Fruit fly (Drosophila melanogaster) whole organism, embryonic: ENCODE measurements around the gene Mybbp1A.
A peak's percentile ranks its signal among the peaks of the same experiment; 100 is the strongest.

Source experiments
- ATbp ChIP-seq: fragments of 200-800 bp; sonication (Bioruptor generic); optimal IDR thresholded peaks from 2 replicates; lab custom pipeline; 2017; ENCODE audit warnings: missing biosample characterization, mild to moderate bottlenecking, missing genetic modification characterization, missing genetic modification reagents
- Adf1 ChIP-seq: fragments of 200-800 bp; sonication (Bioruptor generic); IDR thresholded peaks from 2 replicates; pipeline ENCODE4 v1.3.6; 2022; ENCODE audit warnings: missing biosample characterization, missing genetic modification characterization
- CG10321 ChIP-seq: fragments of 200-800 bp; sonication (Bioruptor generic); IDR thresholded peaks from 2 replicates; pipeline ENCODE4 v1.3.6; 2022; ENCODE audit warnings: missing biosample characterization, missing genetic modification characterization
- CG10959 ChIP-seq: fragments of 200-800 bp; sonication (Bioruptor generic); IDR thresholded peaks from 2 replicates; pipeline ENCODE4 v1.3.6; 2022; ENCODE audit warnings: missing biosample characterization, missing genetic modification characterization
- CG12219 ChIP-seq: fragments of 200-800 bp; sonication (Bioruptor generic); optimal IDR thresholded peaks from 3 replicates; lab custom pipeline; 2018; ENCODE audit warnings: missing biosample characterization, mild to moderate bottlenecking, missing genetic modification characterization
- CG15011 ChIP-seq: fragments of 200-800 bp; sonication (Bioruptor generic); optimal IDR thresholded peaks from 3 replicates; lab custom pipeline; 2018; ENCODE audit warnings: missing biosample characterization, mild to moderate bottlenecking, missing genetic modification characterization
- CG15514 ChIP-seq: fragments of 200-800 bp; sonication (Bioruptor generic); optimal IDR thresholded peaks from 3 replicates; lab custom pipeline; 2017; ENCODE audit warnings: missing biosample characterization, missing genetic modification characterization, mild to moderate bottlenecking, moderate library complexity, missing genetic modification reagents
- CG17568 ChIP-seq: fragments of 200-800 bp; sonication (Bioruptor generic); optimal IDR thresholded peaks from 2 replicates; lab custom pipeline; 2018; ENCODE audit warnings: missing biosample characterization, mild to moderate bottlenecking, missing genetic modification characterization, moderate library complexity
- CG34376 ChIP-seq: fragments of 200-800 bp; sonication (Bioruptor generic); optimal IDR thresholded peaks from 2 replicates; lab custom pipeline; 2018; ENCODE audit warnings: missing biosample characterization, mild to moderate bottlenecking, missing genetic modification characterization
- CG3847 ChIP-seq: fragments of 200-800 bp; sonication (Bioruptor generic); IDR thresholded peaks from 2 replicates; pipeline ENCODE4 v1.3.6; 2022; ENCODE audit warnings: missing biosample characterization, missing genetic modification characterization
- CG4404 ChIP-seq: fragments of 200-800 bp; sonication (Bioruptor generic); IDR thresholded peaks from 2 replicates; pipeline ENCODE4 v1.3.6; 2022; ENCODE audit warnings: missing biosample characterization, missing genetic modification characterization
- CG4820 ChIP-seq: fragments of 200-800 bp; sonication (Bioruptor generic); optimal IDR thresholded peaks from 3 replicates; lab custom pipeline; 2016; ENCODE audit warnings: missing biosample characterization, missing genetic modification characterization
- CG5245 ChIP-seq: fragments of 200-800 bp; sonication (Bioruptor generic); optimal IDR thresholded peaks from 3 replicates; lab custom pipeline; 2016; ENCODE audit warnings: missing biosample characterization, missing genetic modification characterization
- CG6175 ChIP-seq: fragments of 200-800 bp; sonication (Bioruptor generic); IDR thresholded peaks from 3 replicates; pipeline ENCODE4 v1.3.6; 2022; ENCODE audit warnings: missing biosample characterization, missing genetic modification characterization
- CG6272 ChIP-seq: fragments of 200-800 bp; sonication (Bioruptor generic); IDR thresholded peaks from 2 replicates; pipeline ENCODE4 v1.3.6; 2022; ENCODE audit warnings: missing biosample characterization, missing genetic modification characterization
- CG6813 ChIP-seq: fragments of 200-800 bp; sonication (Bioruptor generic); optimal IDR thresholded peaks from 2 replicates; lab custom pipeline; 2017; ENCODE audit warnings: missing biosample characterization, missing genetic modification characterization, mild to moderate bottlenecking, moderate library complexity, missing genetic modification reagents
- CG8089 ChIP-seq: fragments of 200-800 bp; sonication (Bioruptor generic); optimal IDR thresholded peaks from 3 replicates; lab custom pipeline; 2016; ENCODE audit warnings: missing biosample characterization, missing genetic modification characterization
- CG8388 ChIP-seq: fragments of 200-800 bp; sonication (Bioruptor generic); optimal IDR thresholded peaks from 2 replicates; lab custom pipeline; 2019; ENCODE audit warnings: missing biosample characterization, mild to moderate bottlenecking, missing genetic modification characterization, moderate library complexity
- CG8478 ChIP-seq: fragments of >200 bp; optimal IDR thresholded peaks from 2 replicates; lab custom pipeline; 2018
- CG9727 ChIP-seq: fragments of 200-800 bp; sonication (Bioruptor generic); optimal IDR thresholded peaks from 3 replicates; lab custom pipeline; 2017; ENCODE audit warnings: missing biosample characterization, mild to moderate bottlenecking, missing genetic modification characterization
- D ChIP-seq, 2 experiments: fragments of 200-800 bp in 1 of 2; fragments of >200 bp in 1 of 2; sonication (Bioruptor generic) in 1 of 2; optimal IDR thresholded peaks; 2 replicates in 1 of 2; 3 replicates in 1 of 2; lab custom pipeline; 2017; ENCODE audit warnings: mild to moderate bottlenecking in 1 of 2, missing biosample characterization in 1 of 2, missing genetic modification characterization in 1 of 2, missing genetic modification reagents in 1 of 2
- D19B ChIP-seq: fragments of 200-800 bp; sonication (Bioruptor generic); optimal IDR thresholded peaks from 2 replicates; lab custom pipeline; 2017; ENCODE audit warnings: missing biosample characterization, mild to moderate bottlenecking, missing genetic modification characterization
- GATAe ChIP-seq: fragments of 200-800 bp; sonication (Bioruptor generic); conservative IDR thresholded peaks from 2 replicates; pipeline ENCODE4 v1.3.6; 2022; ENCODE audit warnings: missing biosample characterization, missing genetic modification characterization
- H15 ChIP-seq: fragments of 200-800 bp; sonication (Bioruptor generic); IDR thresholded peaks from 3 replicates; pipeline ENCODE4 v1.3.6; 2022; ENCODE audit warnings: missing biosample characterization, missing genetic modification characterization
- HLHmδ ChIP-seq: fragments of 200-800 bp; sonication (Bioruptor generic); optimal IDR thresholded peaks from 2 replicates; lab custom pipeline; 2018; ENCODE audit warnings: missing biosample characterization, mild to moderate bottlenecking, missing genetic modification characterization, moderate library complexity
- HmgD ChIP-seq: fragments of 200-800 bp; sonication (Bioruptor generic); optimal IDR thresholded peaks from 3 replicates; lab custom pipeline; 2016; ENCODE audit warnings: missing biosample characterization, missing genetic modification characterization
- Hr51 ChIP-seq, 2 experiments: fragments of 200-800 bp; sonication (Bioruptor generic); optimal IDR thresholded peaks; 2 replicates in 1 of 2; 3 replicates in 1 of 2; lab custom pipeline; 2016 to 2018; ENCODE audit warnings: missing biosample characterization in 2 of 2, missing genetic modification characterization in 2 of 2, mild to moderate bottlenecking in 1 of 2, moderate library complexity in 1 of 2
- Med ChIP-seq: fragments of 200-800 bp; sonication (Bioruptor generic); peaks from one replicate; lab custom pipeline; 2016; ENCODE audit warnings: missing biosample characterization, missing genetic modification characterization, mild to moderate bottlenecking, inconsistent platforms, moderate library complexity
- NK7.1 ChIP-seq: fragments of 200-800 bp; sonication (Bioruptor generic); optimal IDR thresholded peaks from 3 replicates; lab custom pipeline; 2016; ENCODE audit warnings: missing biosample characterization, missing genetic modification characterization
- Nf-YA ChIP-seq: fragments of 200-800 bp; sonication (Bioruptor generic); IDR thresholded peaks from 2 replicates; pipeline ENCODE4 v1.3.6; 2022; ENCODE audit warnings: missing biosample characterization, missing genetic modification characterization
- Nf-YB ChIP-seq: fragments of 200-800 bp; sonication (Bioruptor generic); optimal IDR thresholded peaks from 3 replicates; lab custom pipeline; 2019; ENCODE audit warnings: missing biosample characterization, mild to moderate bottlenecking, missing genetic modification characterization, moderate library complexity
- ash1 ChIP-seq: fragments of 200-800 bp; sonication (Bioruptor generic); optimal IDR thresholded peaks from 2 replicates; lab custom pipeline; 2018; ENCODE audit warnings: missing biosample characterization, mild to moderate bottlenecking, missing genetic modification characterization
- az2 ChIP-seq: fragments of 200-800 bp; sonication (Bioruptor generic); optimal IDR thresholded peaks from 3 replicates; lab custom pipeline; 2016; ENCODE audit warnings: missing biosample characterization, missing genetic modification characterization
- cad ChIP-seq: fragments of >200 bp; optimal IDR thresholded peaks from 2 replicates; lab custom pipeline; 2017; ENCODE audit warnings: missing biosample characterization, missing genetic modification characterization
- disco-r ChIP-seq: fragments of 200-800 bp; sonication (Bioruptor generic); optimal IDR thresholded peaks from 2 replicates; lab custom pipeline; 2016; ENCODE audit warnings: missing biosample characterization, missing genetic modification characterization
- dysf ChIP-seq: fragments of 200-800 bp; sonication (Bioruptor generic); IDR thresholded peaks from 3 replicates; pipeline ENCODE4 v1.3.6; 2022; ENCODE audit warnings: missing biosample characterization, missing genetic modification characterization
- exex ChIP-seq: fragments of 200-800 bp; sonication (Bioruptor generic); optimal IDR thresholded peaks from 4 replicates; lab custom pipeline; 2018; ENCODE audit warnings: missing biosample characterization, mild to moderate bottlenecking, missing genetic modification characterization, moderate library complexity
- fu2 ChIP-seq: fragments of 200-800 bp; sonication (Bioruptor generic); optimal IDR thresholded peaks from 2 replicates; lab custom pipeline; 2016; ENCODE audit warnings: missing biosample characterization, missing genetic modification characterization
- lilli ChIP-seq: fragments of 200-800 bp; sonication (Bioruptor generic); optimal IDR thresholded peaks from 3 replicates; lab custom pipeline; 2016; ENCODE audit warnings: missing biosample characterization, missing genetic modification characterization
- lola ChIP-seq, 3 experiments: fragments of >200 bp in 2 of 3; fragments of 200-800 bp in 1 of 3; sonication (Bioruptor generic) in 1 of 3; optimal IDR thresholded peaks; 2 replicates each; lab custom pipeline; 2017 to 2019; ENCODE audit warnings: missing biosample characterization in 3 of 3, missing genetic modification characterization in 3 of 3, mild to moderate bottlenecking in 1 of 3, moderate library complexity in 1 of 3
- mirr ChIP-seq: fragments of 200-800 bp; sonication (Bioruptor generic); optimal IDR thresholded peaks from 3 replicates; lab custom pipeline; 2018; ENCODE audit warnings: missing biosample characterization, mild to moderate bottlenecking, missing genetic modification characterization
- odd ChIP-seq: fragments of 200-800 bp; sonication (Bioruptor generic); optimal IDR thresholded peaks from 2 replicates; lab custom pipeline; 2017; ENCODE audit warnings: missing biosample characterization, mild to moderate bottlenecking, missing genetic modification characterization
- org-1 ChIP-seq: fragments of 200-800 bp; sonication (Bioruptor generic); optimal IDR thresholded peaks from 2 replicates; lab custom pipeline; 2017; ENCODE audit warnings: missing biosample characterization, missing genetic modification characterization
- sens ChIP-seq: fragments of 200-800 bp; sonication (Bioruptor generic); peaks from one replicate; lab custom pipeline; 2016; ENCODE audit warnings: missing biosample characterization, missing genetic modification characterization
- sr ChIP-seq: fragments of 200-800 bp; sonication (Bioruptor generic); IDR thresholded peaks from 3 replicates; pipeline ENCODE4 v1.3.6; 2022; ENCODE audit warnings: missing biosample characterization, missing genetic modification characterization
- sug ChIP-seq: fragments of 200-800 bp; optimal IDR thresholded peaks from 2 replicates; lab custom pipeline; 2019; ENCODE audit warnings: missing biosample characterization, mild to moderate bottlenecking, missing genetic modification characterization, moderate library complexity
- tna ChIP-seq: fragments of 200-800 bp; sonication (Bioruptor generic); IDR thresholded peaks from 2 replicates; pipeline ENCODE4 v1.3.6; 2022; ENCODE audit warnings: missing biosample characterization, missing genetic modification characterization; ENCODE audit not compliant: partially characterized antibody
- twi ChIP-seq: fragments of 200-800 bp; optimal IDR thresholded peaks from 2 replicates; lab custom pipeline; 2019; ENCODE audit warnings: missing biosample characterization, mild to moderate bottlenecking, missing genetic modification characterization, moderate library complexity
- zen2 ChIP-seq: fragments of 200-800 bp; sonication (Bioruptor generic); IDR thresholded peaks from 3 replicates; pipeline ENCODE4 v1.3.6; 2022; ENCODE audit warnings: missing biosample characterization, missing genetic modification characterization; ENCODE audit not compliant: partially characterized antibody
- zfh1 ChIP-seq: fragments of 200-800 bp; sonication (Bioruptor generic); IDR thresholded peaks from 3 replicates; pipeline ENCODE4 v1.3.6; 2022; ENCODE audit warnings: missing biosample characterization, missing genetic modification characterization

The Mybbp1A gene

dm6 chrX:580635-581034, 48.9 kb upstream of the Mybbp1A start (continued):
- peak; percentile 91 for TF ChIP-seq Nf-YB (GFP tag; lab: Kevin White, UChicago)
- no peak for TF ChIP-seq disco-r (GFP tag; lab: Kevin White, UChicago)
- TF ChIP-seq twi (tag; lab: Kevin White, UChicago): no peak
- peak; percentile 55 for TF ChIP-seq exex (tag; lab: Kevin White, UChicago)
- TF ChIP-seq Nf-YA (GFP tag; lab: Robert Waterston, UW): peak; percentile 24; the same call in 1 of the 2 replicates
- peak; percentile 56; the same call in 1 of the 3 replicates for TF ChIP-seq CG6175 (GFP tag; lab: Robert Waterston, UW)
- no peak for TF ChIP-seq CG15514 (GFP tag; lab: Kevin White, UChicago)
- TF ChIP-seq CG3847 (GFP tag; lab: Robert Waterston, UW): no peak
- TF ChIP-seq GATAe: 0 out of 2 replicates have a peak, but pooled peaks have one; percentile 19
- no peak for TF ChIP-seq NK7.1 (GFP tag; lab: Kevin White, UChicago)
- TF ChIP-seq mirr: peak; percentile 32
- TF ChIP-seq CG17568 (GFP tag; lab: Kevin White, UChicago): no peak
- peak; percentile 6 for TF ChIP-seq ash1 (GFP tag; lab: Kevin White, UChicago)
- TF ChIP-seq zen2 (GFP tag; lab: Robert Waterston, UW): no peak
- TF ChIP-seq D19B: no peak
- no peak for TF ChIP-seq dysf (GFP tag; lab: Robert Waterston, UW)
- peak; percentile 21; the same call in 1 of the 2 replicates for TF ChIP-seq Adf1 (GFP tag; lab: Robert Waterston, UW)
- no peak for TF ChIP-seq H15 (GFP tag; lab: Robert Waterston, UW)
- TF ChIP-seq Med (GFP tag; lab: Kevin White, UChicago): peak; percentile 51
- TF ChIP-seq CG10321 (GFP tag; lab: Robert Waterston, UW): peak; percentile 84

DNA sequence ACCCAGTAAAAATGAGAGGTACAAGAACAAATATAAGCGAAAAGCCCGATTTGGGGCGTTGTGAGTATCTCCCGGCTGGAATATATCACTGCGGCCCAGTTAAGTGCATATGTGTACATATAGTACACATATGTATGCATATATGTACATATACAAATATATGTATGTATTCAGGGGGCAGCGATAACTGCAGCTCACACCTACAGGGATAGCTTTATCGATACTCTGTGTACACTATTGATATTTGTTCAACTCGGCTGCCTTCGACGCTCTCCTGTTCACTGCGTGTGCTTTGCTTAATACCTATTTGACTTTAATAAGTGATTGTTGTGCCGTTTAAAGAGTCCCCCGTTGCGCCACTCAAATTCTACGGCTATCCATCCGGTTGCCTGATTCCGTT, 47.7 kb upstream of the Mybbp1A start, which contains the start of gene vnd:
TSS of gene vnd (plus strand) at position 297 of the 400 bp plus-strand sequence.
- TF ChIP-seq CG6813 (GFP tag; lab: Kevin White, UChicago): peak; percentile 29
- TF ChIP-seq CG9727 (GFP tag; lab: Kevin White, UChicago): peak; percentile 40
- no peak for TF ChIP-seq CG12219 (GFP tag; lab: Kevin White, UChicago)
- peak; percentile 78 for TF ChIP-seq HLHmδ (GFP tag; lab: Kevin White, UChicago)
- no peak for TF ChIP-seq lilli (GFP tag; lab: Kevin White, UChicago)
- TF ChIP-seq CG8478 (lab: Kevin White, UChicago): no peak
- TF ChIP-seq HmgD (GFP tag; lab: Kevin White, UChicago): no peak
- TF ChIP-seq disco-r (GFP tag; lab: Kevin White, UChicago): no peak
- TF ChIP-seq Hr51 (GFP tag; optimal IDR thresholded peaks at IDR 0.05; lab: Kevin White, UChicago): no peak
- TF ChIP-seq CG4404 (GFP tag; lab: Robert Waterston, UW): no peak
- TF ChIP-seq CG8388 (GFP tag; lab: Kevin White, UChicago): no peak
- TF ChIP-seq zfh1 (GFP tag; lab: Robert Waterston, UW): peak; percentile 39; the same call in 1 of the 3 replicates
- no peak for TF ChIP-seq CG6272
- no peak for TF ChIP-seq cad (GFP tag; lab: Kevin White, UChicago)
- TF ChIP-seq CG4820 (GFP tag; lab: Kevin White, UChicago): peak; percentile 4
- no peak for TF ChIP-seq CG15011 (GFP tag; lab: Kevin White, UChicago)
- TF ChIP-seq odd: no peak
- TF ChIP-seq CG34376 (GFP tag; lab: Kevin White, UChicago): no peak
- no peak for TF ChIP-seq sr (GFP tag; lab: Robert Waterston, UW)
- no peak for TF ChIP-seq az2 (GFP tag; lab: Kevin White, UChicago)
- TF ChIP-seq tna (GFP tag; lab: Robert Waterston, UW): no peak
- TF ChIP-seq sug (tag; lab: Kevin White, UChicago): no peak
- peak; percentile 3 for TF ChIP-seq CG5245 (GFP tag; lab: Kevin White, UChicago)
- no peak for TF ChIP-seq fu2 (GFP tag; lab: Kevin White, UChicago)
- no peak for TF ChIP-seq D (optimal IDR thresholded peaks at IDR 0.05; lab: Kevin White, UChicago)
- TF ChIP-seq D (GFP tag; optimal IDR thresholded peaks at IDR 0.05; lab: Kevin White, UChicago): peak; percentile 2
- peak; percentile 12 for TF ChIP-seq org-1
- TF ChIP-seq ATbp: peak; percentile 33
- peak in 1 of 3 experiments; percentile 29 for TF ChIP-seq lola (GFP tag; optimal IDR thresholded peaks at IDR 0.05; lab: Kevin White, UChicago)
- peak; percentile 85 for TF ChIP-seq sens (GFP tag; lab: Kevin White, UChicago)
- TF ChIP-seq CG10959 (GFP tag; lab: Robert Waterston, UW): no peak
- TF ChIP-seq CG8089 (GFP tag; lab: Kevin White, UChicago): peak; percentile 17
